Fruit fly (Drosophila melanogaster) whole organism, adult: ENCODE data around the gene CG33299.

ENCODE experiments used
- CG11617 ChIP-seq: fragments of 200-800 bp; sonication (Bioruptor generic); optimal IDR thresholded peaks from 2 replicates; lab custom pipeline; 2017; ENCODE audit warnings: mild to moderate bottlenecking, missing biosample characterization, missing genetic modification reagents, missing genetic modification characterization
- CG5204 ChIP-seq: fragments of 200-800 bp; sonication (Bioruptor generic); optimal IDR thresholded peaks from 2 replicates; lab custom pipeline; 2016; ENCODE audit warnings: missing biosample characterization, missing genetic modification characterization
- CG7101 ChIP-seq: fragments of 200-800 bp; sonication (Bioruptor generic); optimal IDR thresholded peaks from 2 replicates; lab custom pipeline; 2018; ENCODE audit warnings: missing biosample characterization, mild to moderate bottlenecking, missing genetic modification characterization, moderate library complexity
- Clk ChIP-seq: fragments of 200-800 bp; sonication (Bioruptor generic); optimal IDR thresholded peaks from 2 replicates; lab custom pipeline; 2017; ENCODE audit warnings: missing biosample characterization, missing genetic modification characterization
- Crg-1 ChIP-seq: fragments of 200-800 bp; sonication (Bioruptor generic); optimal IDR thresholded peaks from 2 replicates; lab custom pipeline; 2016; ENCODE audit warnings: missing biosample characterization, missing genetic modification characterization
- Mnt ChIP-seq: fragments of 200-800 bp; sonication (Bioruptor generic); optimal IDR thresholded peaks from 2 replicates; lab custom pipeline; 2016; ENCODE audit warnings: missing biosample characterization, mild to moderate bottlenecking, missing genetic modification characterization
- toe ChIP-seq: fragments of 200-800 bp; sonication (Bioruptor generic); optimal IDR thresholded peaks from 2 replicates; lab custom pipeline; 2016; ENCODE audit warnings: missing biosample characterization, missing genetic modification characterization

dm6 chr2L:9633098-9633497 lies 23.3 kb upstream of the CG33299 start:
- TF ChIP-seq Mnt (GFP tag; lab: Kevin White, UChicago) (no peak), CG7101 (tag; lab: Kevin White, UChicago) (no peak), Crg-1 (GFP tag; lab: Kevin White, UChicago) (no peak), toe (GFP tag; lab: Kevin White, UChicago) (no peak), CG5204 (no peak), Clk (GFP tag; lab: Kevin White, UChicago) (no peak), CG11617 (GFP tag; lab: Kevin White, UChicago) (no peak)
